Worm (Caenorhabditis elegans) whole organism, early embryonic: Measurements from ENCODE around the gene lit-1.

Experiments used
- B0310.2 ChIP-seq: sonication (generic microtip); optimal IDR thresholded peaks from 2 replicates; lab custom pipeline; 2016; ENCODE audit warnings: mild to moderate bottlenecking, missing genetic modification characterization, missing compliant biosample characterization
- F13C5.2 ChIP-seq: sonication (generic microtip); optimal IDR thresholded peaks from 2 replicates; lab custom pipeline; 2017; ENCODE audit warnings: mild to moderate bottlenecking, missing genetic modification characterization, inconsistent platforms, missing compliant biosample characterization
- aly-1 ChIP-seq: sonication (generic microtip); optimal IDR thresholded peaks from 2 replicates; lab custom pipeline; 2016; ENCODE audit warnings: missing genetic modification characterization, missing compliant biosample characterization
- ama-1 ChIP-seq: fragments of 150-350 bp; optimal IDR thresholded peaks from 2 replicates; lab custom pipeline; 2014
- ceh-13 ChIP-seq: fragments of 200-800 bp; sonication (Bioruptor generic); optimal IDR thresholded peaks from 2 replicates; lab custom pipeline; 2018; ENCODE audit warnings: mild to moderate bottlenecking, missing genetic modification characterization, missing compliant biosample characterization
- ceh-36 ChIP-seq: sonication (generic microtip); optimal IDR thresholded peaks from 2 replicates; lab custom pipeline; 2016; ENCODE audit warnings: missing genetic modification characterization, inconsistent platforms, missing compliant biosample characterization
- ets-7 ChIP-seq: sonication (generic microtip); optimal IDR thresholded peaks from 2 replicates; lab custom pipeline; 2016; ENCODE audit warnings: missing genotype, missing genetic modification characterization, missing compliant biosample characterization
- flt-1 ChIP-seq: fragments of 200-800 bp; sonication (Bioruptor generic); IDR thresholded peaks from 2 replicates; pipeline ENCODE4 v1.3.6; 2022; ENCODE audit warnings: missing genetic modification characterization, missing compliant biosample characterization
- hmbx-1 ChIP-seq: sonication (generic microtip); optimal IDR thresholded peaks from 2 replicates; lab custom pipeline; 2016; ENCODE audit warnings: mild to moderate bottlenecking, missing genetic modification characterization, missing compliant biosample characterization
- hmg-4 ChIP-seq: fragments of 200-800 bp; sonication (Bioruptor generic); optimal IDR thresholded peaks from 2 replicates; lab custom pipeline; 2018; ENCODE audit warnings: mild to moderate bottlenecking, missing genetic modification characterization, missing compliant biosample characterization
- hnd-1 ChIP-seq: sonication (generic microtip); optimal IDR thresholded peaks from 2 replicates; lab custom pipeline; 2016; ENCODE audit warnings: missing genetic modification characterization, missing compliant biosample characterization
- pes-1 ChIP-seq: fragments of 200-800 bp; sonication (Bioruptor generic); IDR thresholded peaks from 2 replicates; pipeline ENCODE4 v1.3.6; 2022; ENCODE audit warnings: missing genetic modification reagents, missing genetic modification characterization, missing compliant biosample characterization
- scrt-1 ChIP-seq: fragments of 200-800 bp; sonication (Bioruptor generic); IDR thresholded peaks from 2 replicates; pipeline ENCODE4 v1.3.6; 2022; ENCODE audit warnings: missing genetic modification characterization, missing compliant biosample characterization
- sea-1 ChIP-seq: fragments of 200-800 bp; sonication (Bioruptor generic); conservative IDR thresholded peaks from 2 replicates; pipeline ENCODE4 v1.3.6; 2022; ENCODE audit warnings: missing genetic modification characterization, missing compliant biosample characterization
- tbx-11 ChIP-seq: fragments of 200-800 bp; sonication (Bioruptor generic); IDR thresholded peaks from 2 replicates; pipeline ENCODE4 v1.3.6; 2022; ENCODE audit warnings: missing genetic modification characterization, missing compliant biosample characterization
- tbx-37 ChIP-seq: fragments of 200-800 bp; sonication (Bioruptor generic); conservative IDR thresholded peaks from 2 replicates; pipeline ENCODE4 v1.3.6; 2022; ENCODE audit warnings: missing genetic modification reagents, missing genetic modification characterization, missing compliant biosample characterization
- tra-4 ChIP-seq: sonication (generic microtip); optimal IDR thresholded peaks from 2 replicates; lab custom pipeline; 2017; ENCODE audit warnings: missing genetic modification characterization, missing compliant biosample characterization

lit-1 gene

ce11 chrIII:13721944-13722343 is 20.2 kb downstream of the lit-1 start:
- TF ChIP-seq hmg-4 (GFP tag; lab: Kevin White, UChicago) (no peak), pes-1 (GFP tag; lab: Robert Waterston, UW) (no peak), scrt-1 (GFP tag; lab: Robert Waterston, UW) (no peak), flt-1 (no peak), tra-4 (tag; lab: Kevin White, UChicago) (no peak), F13C5.2 (no peak), ets-7 (tag; lab: Kevin White, UChicago) (no peak), hmbx-1 (tag; lab: Kevin White, UChicago) (no peak), B0310.2 (tag; lab: Kevin White, UChicago) (no peak), ceh-13 (GFP tag; lab: Kevin White, UChicago) (no peak), ama-1 (lab: Kevin White, UChicago) (no peak), aly-1 (no peak), tbx-37 (GFP tag; lab: Robert Waterston, UW) (no peak), hnd-1 (tag; lab: Kevin White, UChicago) (no peak)

DNA sequence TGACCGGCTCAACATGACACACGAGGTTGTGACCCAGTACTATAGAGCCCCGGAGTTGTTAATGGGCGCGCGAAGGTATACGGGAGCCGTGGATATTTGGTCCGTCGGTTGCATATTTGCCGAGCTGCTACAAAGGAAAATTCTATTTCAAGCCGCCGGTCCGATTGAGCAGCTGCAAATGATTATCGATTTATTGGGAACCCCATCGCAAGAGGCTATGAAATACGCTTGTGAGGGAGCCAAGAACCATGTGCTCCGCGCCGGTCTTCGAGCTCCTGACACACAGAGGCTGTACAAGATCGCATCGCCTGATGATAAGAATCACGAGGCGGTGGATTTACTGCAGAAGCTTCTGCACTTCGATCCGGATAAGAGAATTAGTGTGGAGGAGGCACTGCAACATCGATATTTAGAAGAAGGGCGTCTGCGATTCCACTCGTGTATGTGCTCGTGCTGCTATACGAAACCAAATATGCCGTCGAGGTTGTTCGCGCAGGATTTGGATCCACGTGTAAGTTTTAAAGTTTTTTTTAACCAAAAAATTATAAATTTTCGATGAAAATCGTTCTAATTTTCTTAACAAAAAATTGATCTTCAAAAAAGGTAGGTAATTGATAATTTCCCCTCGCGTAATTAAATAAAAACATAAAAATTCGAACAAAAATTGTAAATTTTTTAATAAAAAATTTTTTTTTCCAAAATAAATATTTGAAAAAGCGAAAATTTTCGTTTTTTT is 20.8 kb downstream of the lit-1 start:
- TF ChIP-seq tbx-37 (GFP tag; lab: Robert Waterston, UW) (no peak), ama-1 (lab: Kevin White, UChicago) (peak; percentile 31)

DNA sequence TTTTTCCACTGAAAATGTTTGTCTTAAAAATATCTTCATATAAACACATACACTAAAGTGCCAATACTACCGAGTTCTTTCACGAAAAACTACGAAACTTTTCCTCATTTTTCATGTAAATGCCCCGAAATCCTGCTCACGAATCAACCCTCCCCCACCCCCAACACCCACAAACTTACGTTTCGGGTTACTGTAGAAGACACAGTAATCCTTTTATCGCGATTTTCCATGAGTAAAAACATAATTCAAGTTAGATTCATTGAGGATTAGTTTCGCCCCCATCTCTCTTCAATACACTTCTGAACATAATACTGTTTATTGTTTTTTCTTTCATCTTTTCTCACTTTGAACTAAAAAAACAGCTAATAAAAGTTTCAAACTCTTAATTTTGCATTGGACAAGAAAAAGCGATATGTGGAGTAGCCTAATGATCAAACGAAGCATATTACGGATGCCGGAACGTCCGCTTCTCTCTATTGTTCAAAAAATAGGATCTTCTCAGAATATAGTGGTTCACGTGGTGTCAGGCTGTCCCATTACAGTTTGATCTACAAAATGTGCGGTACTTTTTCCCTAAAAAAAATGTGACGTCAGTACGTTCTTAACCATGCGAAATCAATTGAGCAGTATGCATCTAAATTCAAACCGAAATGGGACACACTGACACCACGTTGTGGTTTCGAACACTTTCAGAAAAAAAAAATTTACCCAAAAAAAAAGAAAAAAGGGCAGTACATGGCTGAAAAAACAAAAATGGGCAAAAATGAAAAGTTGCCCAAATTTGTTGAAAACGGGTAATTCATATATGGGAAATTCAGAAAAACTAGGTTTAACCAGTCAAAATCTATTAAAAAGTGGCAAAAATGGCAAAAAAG is 22.5 kb downstream of the lit-1 start:
- no peak for TF ChIP-seq ceh-13 (GFP tag; lab: Kevin White, UChicago)
- TF ChIP-seq ama-1 (lab: Kevin White, UChicago), result peak; percentile 9

ce11 chrIII:13729760-13730159 is 28.0 kb downstream of the lit-1 start:
- TF ChIP-seq flt-1 (no peak), ama-1 (lab: Kevin White, UChicago) (no peak), hmbx-1 (tag; lab: Kevin White, UChicago) (no peak), ets-7 (tag; lab: Kevin White, UChicago) (no peak), hnd-1 (tag; lab: Kevin White, UChicago) (no peak), sea-1 (GFP tag; lab: Robert Waterston, UW) (no peak), ceh-13 (GFP tag; lab: Kevin White, UChicago) (no peak), F13C5.2 (no peak), ceh-36 (tag; lab: Kevin White, UChicago) (no peak), aly-1 (no peak), tra-4 (tag; lab: Kevin White, UChicago) (no peak), pes-1 (GFP tag; lab: Robert Waterston, UW) (no peak), B0310.2 (tag; lab: Kevin White, UChicago) (no peak), hmg-4 (GFP tag; lab: Kevin White, UChicago) (no peak), tbx-37 (GFP tag; lab: Robert Waterston, UW) (no peak), scrt-1 (GFP tag; lab: Robert Waterston, UW) (no peak)

- TF ChIP-seq sea-1 (GFP tag; lab: Robert Waterston, UW), result no peak
- no peak for TF ChIP-seq ceh-36 (tag; lab: Kevin White, UChicago)
These were observed 29.8 kb downstream of the lit-1 start, which contains the start of gene W06F12.2 for ce11 chrIII:13731589-13731988. W06F12.2 (minus strand) TSS chrIII:13731689.

DNA sequence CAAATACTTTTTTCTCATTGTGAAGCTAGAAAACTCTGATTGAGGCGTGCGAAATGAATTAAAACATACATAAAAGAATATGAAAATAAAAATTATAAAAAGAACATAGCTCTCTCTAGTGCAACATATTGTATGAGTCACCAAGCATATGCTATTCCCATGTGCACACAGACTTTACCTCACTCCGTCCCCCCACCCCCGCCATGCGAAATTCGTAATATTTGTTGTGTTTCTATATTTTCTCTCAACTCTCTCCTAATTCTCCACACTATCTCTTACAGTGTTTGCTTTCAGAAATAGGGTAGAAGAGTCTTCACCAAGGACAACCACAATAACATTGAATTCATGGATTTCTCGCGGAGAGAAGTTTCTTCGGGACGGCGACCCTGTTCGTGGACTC is 30.9 kb downstream of the lit-1 start:
- TF ChIP-seq scrt-1 (GFP tag; lab: Robert Waterston, UW) (no peak), ceh-13 (GFP tag; lab: Kevin White, UChicago) (no peak), hmbx-1 (tag; lab: Kevin White, UChicago) (no peak), ama-1 (lab: Kevin White, UChicago) (no peak), ceh-36 (tag; lab: Kevin White, UChicago) (no peak), tra-4 (tag; lab: Kevin White, UChicago) (no peak), B0310.2 (tag; lab: Kevin White, UChicago) (no peak), aly-1 (no peak), tbx-11 (GFP tag; lab: Robert Waterston, UW) (no peak), sea-1 (GFP tag; lab: Robert Waterston, UW) (no peak), hnd-1 (tag; lab: Kevin White, UChicago) (no peak), ets-7 (tag; lab: Kevin White, UChicago) (no peak), pes-1 (GFP tag; lab: Robert Waterston, UW) (no peak), F13C5.2 (no peak)

- TF ChIP-seq sea-1 (GFP tag; lab: Robert Waterston, UW) (no peak), ceh-36 (tag; lab: Kevin White, UChicago) (no peak), flt-1 (no peak), ets-7 (tag; lab: Kevin White, UChicago) (no peak), tbx-11 (GFP tag; lab: Robert Waterston, UW) (no peak), tra-4 (tag; lab: Kevin White, UChicago) (no peak), F13C5.2 (no peak), hmbx-1 (tag; lab: Kevin White, UChicago) (no peak), scrt-1 (GFP tag; lab: Robert Waterston, UW) (no peak)
These were observed 32.0 kb downstream of the lit-1 start for ce11 chrIII:13733833-13734232.
